Worm (Caenorhabditis elegans): ENCODE measurements around the gene kcnl-3.

The kcnl-3 gene

ce11 chrX:5374742-5375141 lies 11.9 kb upstream of the kcnl-3 start, which contains the start of gene sek-4 (continued):
- TF ChIP-seq F26F4.8 (GFP tag; conservative IDR thresholded peaks at IDR 0.05) = no peak
- TF ChIP-seq pha-4 (GFP tag; IDR thresholded peaks at IDR 0.05) = no peak
- TF ChIP-seq pha-4 (tag; optimal IDR thresholded peaks at IDR 0.05) = no peak
- no peak for TF ChIP-seq jun-1 (tag; optimal IDR thresholded peaks at IDR 0.05)
- TF ChIP-seq ztf-11 (tag; optimal IDR thresholded peaks at IDR 0.05) = no peak

ce11 chrX:5377307-5377706 lies 9.4 kb upstream of the kcnl-3 start, which contains the start of gene sek-5:
sek-5 (plus strand) TSS chrX:5377607.
- TF ChIP-seq set-16 (GFP tag; IDR thresholded peaks at IDR 0.05) (no peak), nhr-6 (tag; optimal IDR thresholded peaks at IDR 0.05) (no peak), saeg-2 (GFP tag; IDR thresholded peaks at IDR 0.05) (no peak), nhr-11 (tag; optimal IDR thresholded peaks at IDR 0.05) (no peak), D1046.2 (GFP tag; IDR thresholded peaks at IDR 0.05) (no peak), ztf-11 (tag; optimal IDR thresholded peaks at IDR 0.05) (no peak), snpc-4 (tag; optimal IDR thresholded peaks at IDR 0.05) (no peak)

- TF ChIP-seq daf-8 (GFP tag; IDR thresholded peaks at IDR 0.05) (no peak), pha-4 (GFP tag; IDR thresholded peaks at IDR 0.05) (no peak), pha-4 (tag; optimal IDR thresholded peaks at IDR 0.05) (no peak), unc-62 (GFP tag; optimal IDR thresholded peaks at IDR 0.05 in 1 of 2) (peak in 1 of 2 experiments; percentile 87), unc-62 (tag; optimal IDR thresholded peaks at IDR 0.05) (no peak), lsy-2 (tag; optimal IDR thresholded peaks at IDR 0.05) (no peak), fos-1 (tag; optimal IDR thresholded peaks at IDR 0.05) (no peak), lin-29 (GFP tag; IDR thresholded peaks at IDR 0.05) (no peak), nhr-6 (tag; optimal IDR thresholded peaks at IDR 0.05) (no peak)
These were observed 3.9 kb upstream of the kcnl-3 start for ce11 chrX:5382778-5383177.

- TF ChIP-seq fkh-10 (GFP tag; optimal IDR thresholded peaks at IDR 0.05) (no peak), ama-1 (optimal IDR thresholded peaks at IDR 0.05) (no peak), unc-39 (tag; optimal IDR thresholded peaks at IDR 0.05) (no peak), Y5F2A.4 (GFP tag; optimal IDR thresholded peaks at IDR 0.05) (no peak), Y75B8A.6 (GFP tag; IDR thresholded peaks at IDR 0.05) (no peak), dmd-8 (GFP tag; IDR thresholded peaks at IDR 0.05) (no peak), lir-3 (tag; optimal IDR thresholded peaks at IDR 0.05) (no peak), F44E2.7 (GFP tag; IDR thresholded peaks at IDR 0.05) (no peak), attf-4 (tag; optimal IDR thresholded peaks at IDR 0.05) (no peak), zfp-2 (tag; optimal IDR thresholded peaks at IDR 0.05) (no peak), vab-7 (GFP tag; IDR thresholded peaks at IDR 0.05) (no peak), zag-1 (tag; optimal IDR thresholded peaks at IDR 0.05) (no peak)
These were observed 971 bp downstream of the kcnl-3 start for ce11 chrX:5387629-5388028.

- TF ChIP-seq ztf-11 (tag; optimal IDR thresholded peaks at IDR 0.05) (no peak), aha-1 (tag) (no peak), lir-3 (tag; optimal IDR thresholded peaks at IDR 0.05) (no peak), lin-29 (GFP tag; IDR thresholded peaks at IDR 0.05) (no peak), php-3 (GFP tag; IDR thresholded peaks at IDR 0.05) (no peak), pha-4 (GFP tag; IDR thresholded peaks at IDR 0.05) (no peak), pha-4 (tag; optimal IDR thresholded peaks at IDR 0.05) (no peak), rbr-2 (tag; optimal IDR thresholded peaks at IDR 0.05) (no peak), snpc-1.2 (GFP tag; IDR thresholded peaks at IDR 0.05) (no peak), nhr-28 (tag; optimal IDR thresholded peaks at IDR 0.05) (peak; percentile 38), nhr-10 (tag; optimal IDR thresholded peaks at IDR 0.05) (no peak), ctbp-1 (GFP tag; IDR thresholded peaks at IDR 0.05) (no peak), daf-16 (GFP tag; optimal IDR thresholded peaks at IDR 0.05) (no peak), daf-16 (tag; optimal IDR thresholded peaks at IDR 0.05) (peak; percentile 14), mxl-3 (GFP tag; optimal IDR thresholded peaks at IDR 0.05) (no peak), dmd-8 (GFP tag; IDR thresholded peaks at IDR 0.05) (no peak), T26A8.4 (GFP tag; IDR thresholded peaks at IDR 0.05) (no peak), lin-39 (tag; optimal IDR thresholded peaks at IDR 0.05) (no peak), T20F7.1 (GFP tag; optimal IDR thresholded peaks at IDR 0.05) (no peak), pqm-1 (tag; optimal IDR thresholded peaks at IDR 0.05) (peak; percentile 38), zag-1 (tag; optimal IDR thresholded peaks at IDR 0.05) (no peak), Y48G9A.11 (GFP tag; IDR thresholded peaks at IDR 0.05) (no peak), fos-1 (tag; optimal IDR thresholded peaks at IDR 0.05) (no peak), egl-27 (tag; optimal IDR thresholded peaks at IDR 0.05) (no peak)
These were observed 10.6 kb downstream of the kcnl-3 start, which contains the start of gene C03F11.2 for ce11 chrX:5397300-5397699. C03F11.2 (minus strand) TSS chrX:5397400.

Data from whole organism, L4 larva.